Fruit fly (Drosophila melanogaster) ovary, adult (tissue): ENCODE data around the gene CG13117.

Experiments
- CG17801 ChIP-seq: fragments of 200-800 bp; optimal IDR thresholded peaks from 2 replicates; lab custom pipeline; 2019; ENCODE audit warnings: missing biosample characterization, mild to moderate bottlenecking, missing genetic modification characterization, moderate library complexity; ENCODE audit not compliant: partially characterized antibody

CG13117 gene

DNA sequence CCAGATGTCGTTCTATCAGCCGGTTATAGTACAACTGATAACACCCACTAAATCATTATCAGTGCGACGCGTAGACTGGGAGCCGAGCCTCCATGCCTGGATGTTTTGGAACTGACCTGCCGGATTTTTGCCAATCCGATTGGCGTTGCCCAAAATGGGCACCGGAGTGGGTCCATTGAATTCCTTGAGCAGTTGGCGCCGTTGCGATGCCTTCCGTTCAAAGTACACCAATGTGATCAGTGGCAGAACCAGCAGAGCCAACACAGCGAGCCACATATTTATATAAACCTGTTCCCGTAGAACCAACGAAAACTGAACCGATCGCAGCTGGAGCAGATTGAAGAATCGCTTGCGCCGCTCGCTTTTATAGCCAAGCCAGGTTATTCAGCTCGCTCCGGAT, 13.3 kb downstream of the CG13117 start, which contains the start of gene Cyp4e3:
Gene Cyp4e3, minus strand, starts transcription at position 327 of the 400 bp plus-strand sequence.
- no peak for TF ChIP-seq CG17801

- TF ChIP-seq CG17801 = no peak
Observed at dm6 chr2L:9753357-9753756, 16.9 kb downstream of the CG13117 start.

DNA sequence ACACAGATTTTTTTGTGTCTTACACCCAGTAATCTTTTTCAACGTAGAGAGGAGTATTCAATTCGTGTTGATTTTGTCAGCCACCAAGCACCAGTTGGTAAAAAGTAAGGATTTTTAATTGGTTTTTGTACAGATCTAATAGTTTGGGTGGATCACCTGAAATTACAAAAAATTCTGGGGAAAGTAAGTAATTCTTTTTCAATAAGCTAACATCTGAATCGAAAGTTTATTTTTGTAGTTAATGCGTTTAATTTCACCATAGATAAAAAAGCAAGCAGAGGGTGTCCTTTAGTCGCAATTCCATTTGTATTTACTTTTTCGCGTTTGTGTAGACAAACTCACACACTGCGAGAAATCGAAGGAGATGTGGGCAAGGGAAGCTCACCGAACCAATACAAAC, 18.4 kb downstream of the CG13117 start:
- no peak for TF ChIP-seq CG17801

dm6 chr2L:9757990-9758814, 21.8 kb downstream of the CG13117 start, which contains the start of gene zf30C:
Gene zf30C, plus strand, starts transcription at chr2L:9758342.
- peak; percentile 61 for TF ChIP-seq CG17801

dm6 chr2L:9758856-9759255, 22.4 kb downstream of the CG13117 start:
- TF ChIP-seq CG17801 = no peak

dm6 chr2L:9763212-9763869, 26.9 kb downstream of the CG13117 start, which contains the start of the genes Taf11 and und:
Gene Taf11, minus strand, starts transcription at chr2L:9763262.
Gene und, plus strand, starts transcription at chr2L:9763369.
- TF ChIP-seq CG17801 = peak; percentile 57

DNA sequence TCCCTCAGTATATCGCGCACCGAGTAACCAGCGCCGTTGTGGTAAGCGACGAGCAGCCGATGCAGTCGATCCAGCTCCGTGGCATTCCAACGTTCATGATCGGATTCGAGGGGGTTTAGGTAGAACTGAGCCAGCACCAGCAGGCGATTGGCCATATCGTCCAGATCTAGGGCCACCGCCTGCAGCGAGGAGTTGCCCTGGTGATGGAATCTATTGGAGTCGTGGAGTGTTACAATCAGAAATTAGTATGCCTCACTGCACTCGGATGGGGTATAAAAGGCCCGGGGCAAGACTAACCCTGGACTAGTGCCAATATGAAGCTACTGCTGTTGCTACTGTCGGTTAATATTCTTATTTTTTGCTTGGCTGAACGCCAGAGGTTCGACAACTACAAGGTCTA, 30.3 kb downstream of the CG13117 start, which contains the start of gene CG4017:
Gene CG4017, plus strand, starts transcription at position 301 of the 400 bp plus-strand sequence.
- TF ChIP-seq CG17801 = no peak

DNA sequence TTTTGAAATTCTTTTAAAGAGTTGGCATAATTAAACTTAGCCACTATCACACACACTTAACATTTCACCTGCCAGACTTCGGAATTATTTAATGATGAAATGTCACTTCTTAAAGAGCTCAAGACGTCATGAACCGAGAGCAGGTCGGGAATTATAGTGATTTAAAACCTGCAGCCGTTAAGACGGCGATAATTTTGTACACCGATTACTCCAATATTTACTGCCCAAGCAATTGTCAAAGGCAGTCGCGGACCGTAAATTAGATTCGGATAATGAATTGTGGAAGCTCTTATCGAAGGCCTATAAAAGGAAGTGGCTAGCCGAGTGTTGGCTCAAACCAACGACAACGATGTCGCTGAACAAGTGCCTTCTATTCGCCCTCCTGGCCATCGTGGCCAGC, 32.3 kb downstream of the CG13117 start, which contains the start of gene CG17633:
Gene CG17633, plus strand, starts transcription at position 326 of the 400 bp plus-strand sequence.
- no peak for TF ChIP-seq CG17801

- no peak for TF ChIP-seq CG17801
Observed at dm6 chr2L:9770896-9771295, 34.5 kb downstream of the CG13117 start, which contains the start of gene ppk18. Gene ppk18, minus strand, starts transcription at chr2L:9770996.

- TF ChIP-seq CG17801 = no peak
Observed at dm6 chr2L:9774980-9775628, 38.7 kb downstream of the CG13117 start, which contains the start of the genes ppk11 and ppk16. Gene ppk11, minus strand, starts transcription at chr2L:9775030. Gene ppk16, minus strand, starts transcription at chr2L:9775030.

DNA sequence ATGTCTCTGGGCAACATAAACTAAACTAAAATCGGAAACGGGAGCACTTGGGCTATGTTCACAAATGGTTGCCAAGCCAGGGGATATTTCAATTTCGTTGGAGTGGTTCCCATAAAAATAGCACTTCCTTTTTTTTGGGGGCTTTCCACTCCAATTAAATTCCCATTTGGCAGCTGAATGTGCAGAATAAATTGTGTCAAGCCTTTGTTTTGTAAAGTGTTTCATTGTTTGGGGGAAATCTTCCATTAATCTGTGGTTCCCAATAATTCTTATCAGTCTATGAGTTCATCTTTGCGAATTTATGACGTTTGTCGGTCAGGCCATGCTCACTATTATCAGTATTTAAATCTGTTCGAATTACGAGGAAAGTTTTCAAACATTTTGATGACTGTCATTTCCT, 41.5 kb downstream of the CG13117 start:
- TF ChIP-seq CG17801 = no peak

DNA sequence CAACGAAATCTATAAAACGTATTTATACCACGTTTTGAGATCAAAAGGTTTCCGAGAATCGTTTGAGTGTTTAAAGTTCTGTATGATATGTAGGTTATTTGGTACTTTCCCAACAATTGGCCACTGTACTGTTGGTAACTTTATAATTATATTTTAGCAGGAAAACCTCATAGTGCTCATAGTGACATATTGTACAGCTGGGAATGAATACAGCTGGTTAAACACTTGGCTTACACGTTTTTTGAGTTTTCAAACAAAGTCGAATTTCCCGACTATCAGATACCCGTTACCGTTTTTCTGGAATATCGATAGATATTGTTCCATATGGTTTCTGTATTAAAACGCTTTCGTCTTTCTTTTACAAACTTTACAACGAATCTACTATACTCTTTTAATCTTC, 42.0 kb downstream of the CG13117 start:
- TF ChIP-seq CG17801 = no peak

dm6 chr2L:9779147-9779546, 42.7 kb downstream of the CG13117 start:
- TF ChIP-seq CG17801 = peak; percentile 17

- TF ChIP-seq CG17801 = no peak
Observed at dm6 chr2L:9779754-9780153, 43.3 kb downstream of the CG13117 start.

DNA sequence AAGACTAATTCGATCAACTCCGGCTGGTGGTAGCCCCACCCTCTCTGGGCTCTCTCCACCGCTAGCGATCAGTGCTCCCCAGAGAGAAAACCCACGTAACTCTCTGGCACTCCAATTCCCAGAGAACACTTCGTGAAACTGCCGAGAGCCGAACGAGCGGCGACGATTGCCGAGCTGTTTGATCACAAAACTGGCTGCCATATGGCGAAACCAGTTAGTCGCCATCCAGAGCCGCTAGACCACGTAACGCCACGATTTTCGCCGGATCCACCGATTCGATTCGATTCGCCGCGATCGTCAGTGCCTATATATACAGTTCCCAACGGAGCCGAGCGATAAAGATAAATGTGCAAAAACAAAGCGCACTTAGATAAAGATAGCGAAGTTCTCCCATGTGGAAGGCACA, 45.7 kb downstream of the CG13117 start, which contains the start of gene IP3K1:
Gene IP3K1, plus strand, starts transcription at position 209 of the 406 bp plus-strand sequence.
- TF ChIP-seq CG17801 = peak; percentile 85

DNA sequence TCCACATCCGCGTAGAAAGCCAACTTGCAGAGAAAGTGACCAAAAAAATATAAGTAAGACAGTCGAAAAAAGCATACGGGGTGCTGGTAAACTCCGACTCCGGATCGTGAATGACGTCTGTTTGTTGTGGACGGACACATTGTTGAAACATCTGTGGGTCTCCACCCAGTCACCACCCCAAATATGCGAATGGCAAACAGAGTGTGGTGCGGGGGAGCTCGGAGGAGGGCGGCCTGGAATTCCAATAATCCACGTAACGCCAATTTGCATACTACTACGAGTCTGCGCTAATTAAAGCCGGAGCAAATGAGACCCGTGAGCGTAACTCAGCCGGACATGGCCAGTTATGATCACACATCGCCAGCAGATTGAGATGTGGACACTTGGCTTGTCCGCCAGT, 46.7 kb downstream of the CG13117 start:
- no peak for TF ChIP-seq CG17801

DNA sequence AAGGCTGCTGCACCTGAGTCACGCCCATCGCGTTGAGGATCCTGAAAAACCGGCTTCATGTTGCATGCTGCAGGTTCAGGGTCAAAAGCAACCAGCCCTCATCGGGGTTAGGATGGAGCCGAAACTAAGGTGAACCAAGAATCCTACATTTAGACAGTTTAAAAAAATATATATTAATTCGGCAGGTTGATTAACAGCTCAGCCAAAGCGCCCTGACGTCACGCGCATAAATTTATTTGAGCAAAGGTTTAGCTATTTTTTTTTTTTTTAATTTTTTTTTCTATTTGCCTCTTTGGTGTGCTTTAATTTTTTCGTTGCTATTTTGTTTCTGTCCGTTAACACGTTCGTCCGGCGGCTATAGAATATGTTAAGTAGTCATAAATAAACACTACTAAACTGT, 48.0 kb downstream of the CG13117 start:
- TF ChIP-seq CG17801 = no peak
